Fruit fly (Drosophila melanogaster): Measurements from ENCODE around the gene CrebA.

DNA sequence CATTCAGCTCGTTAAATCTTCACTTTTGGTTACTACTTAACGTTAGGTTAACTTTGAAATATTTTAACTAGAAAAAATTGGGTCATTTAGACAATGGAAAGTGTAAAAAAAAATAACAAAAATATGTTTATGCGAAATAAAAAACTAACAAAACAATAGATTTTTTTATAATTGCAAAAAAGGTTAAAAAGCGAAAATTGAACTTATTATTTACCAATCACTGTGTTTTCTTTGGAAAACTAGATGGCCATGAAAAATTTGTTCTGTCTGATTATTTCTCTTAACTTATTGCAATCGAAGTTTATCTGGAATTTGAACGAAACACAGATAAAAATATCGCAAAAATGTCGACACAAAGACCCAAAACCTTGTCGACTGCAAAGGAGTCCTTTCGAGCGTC lies 37.3 kb upstream of the CrebA start, which contains the start of gene CG7276:
- TF ChIP-seq CG16813 (GFP tag; IDR thresholded peaks at IDR 0.05; ENCODE audit: partially characterized antibody) (no peak), Side (GFP tag; optimal IDR thresholded peaks at IDR 0.05) (no peak), twi (tag; optimal IDR thresholded peaks at IDR 0.05) (no peak), Med (GFP tag) (no peak), ttk (GFP tag; IDR thresholded peaks at IDR 0.05) (no peak), Tbp (GFP tag; optimal IDR thresholded peaks at IDR 0.05) (no peak), Neu2 (GFP tag; optimal IDR thresholded peaks at IDR 0.05; ENCODE audit: borderline replicate concordance) (no peak), Sin3A (optimal IDR thresholded peaks at IDR 0.05) (no peak), NC2α (GFP tag; optimal IDR thresholded peaks at IDR 0.05) (no peak), CG15514 (GFP tag; optimal IDR thresholded peaks at IDR 0.05) (no peak), kay (GFP tag; optimal IDR thresholded peaks at IDR 0.05) (no peak), Dip2 (GFP tag; IDR thresholded peaks at IDR 0.05) (no peak), CG14667 (GFP tag; IDR thresholded peaks at IDR 0.05) (no peak)

All from whole organism, embryonic.